Fruit fly (Drosophila melanogaster) whole organism, wandering third instar larva: ENCODE results near the gene jvl.

ENCODE experiments used
- CG32264 ChIP-seq: fragments of 200-800 bp; sonication (Bioruptor generic); optimal IDR thresholded peaks from 2 replicates; lab custom pipeline; 2016; ENCODE audit warnings: missing biosample characterization, missing genetic modification characterization
- Dif ChIP-seq: fragments of 200-275, 200-300 bp; sonication (Bioruptor generic); optimal IDR thresholded peaks from 2 replicates; lab custom pipeline; 2018; ENCODE audit warnings: missing biosample characterization, missing genetic modification characterization; ENCODE audit not compliant: partially characterized antibody
- Hr78 ChIP-seq: fragments of >200 bp; optimal IDR thresholded peaks from 2 replicates; lab custom pipeline; 2017; ENCODE audit warnings: missing biosample characterization, missing genetic modification characterization
- N ChIP-seq: fragments of >200 bp; optimal IDR thresholded peaks from 2 replicates; lab custom pipeline; 2018; ENCODE audit warnings: missing biosample characterization, missing external identifiers, missing genetic modification characterization
- OdsH ChIP-seq: fragments of 200-800 bp; sonication (Bioruptor generic); optimal IDR thresholded peaks from 2 replicates; lab custom pipeline; 2016; ENCODE audit warnings: missing biosample characterization, mild to moderate bottlenecking, missing genetic modification characterization
- Rel ChIP-seq, 2 experiments: fragments of 200-800 bp; sonication (Bioruptor generic) in 1 of 2; optimal IDR thresholded peaks; 2 replicates in 1 of 2; 3 replicates in 1 of 2; lab custom pipeline; 2016 to 2019; ENCODE audit warnings: mild to moderate bottlenecking in 2 of 2, missing biosample characterization in 2 of 2, missing genetic modification characterization in 2 of 2, moderate library complexity in 1 of 2
- br ChIP-seq: fragments of 200-800 bp; sonication (Bioruptor generic); optimal IDR thresholded peaks from 2 replicates; lab custom pipeline; 2016; ENCODE audit warnings: missing biosample characterization, missing genetic modification characterization
- brk ChIP-seq: fragments of 200-800 bp; sonication (Bioruptor generic); optimal IDR thresholded peaks from 2 replicates; lab custom pipeline; 2016; ENCODE audit warnings: missing biosample characterization, mild to moderate bottlenecking, missing genetic modification characterization
- h ChIP-seq: fragments of 200-800 bp; sonication (Bioruptor generic); optimal IDR thresholded peaks from 3 replicates; lab custom pipeline; 2016; ENCODE audit warnings: missing biosample characterization, mild to moderate bottlenecking, missing genetic modification characterization
- pan ChIP-seq: fragments of >200 bp; optimal IDR thresholded peaks from 2 replicates; lab custom pipeline; 2017
- usp ChIP-seq: fragments of >200 bp; optimal IDR thresholded peaks from 2 replicates; lab custom pipeline; 2017; ENCODE audit warnings: missing biosample characterization, missing genetic modification characterization

dm6 chr3R:14739501-14740252 is 1.7 kb upstream of the jvl start:
- no peak for TF ChIP-seq Hr78 (GFP tag; lab: Kevin White, UChicago)
- TF ChIP-seq OdsH (GFP tag; lab: Kevin White, UChicago): no peak
- TF ChIP-seq brk (GFP tag; lab: Kevin White, UChicago): no peak
- TF ChIP-seq usp (GFP tag; lab: Kevin White, UChicago): no peak
- no peak for TF ChIP-seq pan (lab: Kevin White, UChicago)
- no peak for TF ChIP-seq CG32264 (GFP tag; lab: Kevin White, UChicago)
- TF ChIP-seq h: no peak
- no peak for TF ChIP-seq br (GFP tag; lab: Kevin White, UChicago)
- TF ChIP-seq Dif (GFP tag; lab: Kevin White, UChicago): no peak
- TF ChIP-seq Rel (GFP tag; optimal IDR thresholded peaks at IDR 0.05; lab: Kevin White, UChicago): no peak
- no peak for TF ChIP-seq Rel (tag; optimal IDR thresholded peaks at IDR 0.05; lab: Kevin White, UChicago)
- TF ChIP-seq N: peak; percentile 45
